Worm (Caenorhabditis elegans) whole organism, L4/young adult: ENCODE data around the gene Y50E8A.12.

Experiments
- W03F9.2 ChIP-seq: fragments of 150-350 bp; optimal IDR thresholded peaks from 2 replicates; lab custom pipeline; 2014; ENCODE audit warnings: missing biosample characterization, missing genetic modification characterization
- dao-5 ChIP-seq: sonication (generic microtip); optimal IDR thresholded peaks from 2 replicates; lab custom pipeline; 2016; ENCODE audit warnings: missing genotype, missing genetic modification characterization, moderate library complexity, missing compliant biosample characterization
- him-1 ChIP-seq: sonication (generic microtip); optimal IDR thresholded peaks from 2 replicates; lab custom pipeline; 2016; ENCODE audit warnings: missing genotype, missing genetic modification reagents, missing genetic modification characterization, missing compliant biosample characterization

ce11 chrV:14793043-14793442, 9.0 kb upstream of the Y50E8A.12 start:
- TF ChIP-seq him-1 (no peak), W03F9.2 (tag; lab: Kevin White, UChicago) (no peak), dao-5 (tag; lab: Kevin White, UChicago) (no peak)
